Worm (Caenorhabditis elegans) whole organism, L1 larva: ENCODE measurements around the gene F17C8.3.

Experiments used
- blmp-1 ChIP-seq: fragments of 150-350 bp; optimal IDR thresholded peaks from 2 replicates; lab custom pipeline; 2014; ENCODE audit warnings: missing biosample characterization, missing genetic modification characterization
- fkh-10 ChIP-seq: sonication (generic microtip); optimal IDR thresholded peaks from 2 replicates; lab custom pipeline; 2017; ENCODE audit warnings: missing biosample characterization, missing genetic modification reagents, missing genetic modification characterization
- lin-39 ChIP-seq: fragments of 150-350 bp; optimal IDR thresholded peaks from 2 replicates; lab custom pipeline; 2014; ENCODE audit warnings: missing biosample characterization, missing genetic modification reagents, missing genetic modification characterization
- nhr-77 ChIP-seq: fragments of 150-350 bp; optimal IDR thresholded peaks from 2 replicates; lab custom pipeline; 2014; ENCODE audit warnings: missing biosample characterization, missing genetic modification characterization
- snpc-4 ChIP-seq: fragments of 150-350 bp; optimal IDR thresholded peaks from 2 replicates; lab custom pipeline; 2014; ENCODE audit warnings: missing biosample characterization, missing genetic modification characterization
- tbx-2 ChIP-seq: sonication (generic microtip); optimal IDR thresholded peaks from 2 replicates; lab custom pipeline; 2016; ENCODE audit warnings: missing genetic modification characterization, missing compliant biosample characterization
- unc-62 ChIP-seq: fragments of 150-350 bp; optimal IDR thresholded peaks from 2 replicates; lab custom pipeline; 2014; ENCODE audit warnings: missing biosample characterization, missing genetic modification reagents, missing genetic modification characterization
- ztf-11 ChIP-seq, 2 experiments: sonication (generic microtip); optimal IDR thresholded peaks; 2 replicates each; lab custom pipeline; 2016 to 2017; ENCODE audit warnings: missing genetic modification characterization in 2 of 2, missing biosample characterization in 1 of 2, missing compliant biosample characterization in 1 of 2

- TF ChIP-seq snpc-4 (tag; lab: Kevin White, UChicago) (no peak), ztf-11 (tag; optimal IDR thresholded peaks at IDR 0.05; lab: Kevin White, UChicago) (no peak), blmp-1 (tag; lab: Kevin White, UChicago) (no peak), tbx-2 (tag; lab: Kevin White, UChicago) (no peak), lin-39 (tag; lab: Kevin White, UChicago) (no peak), nhr-77 (no peak), fkh-10 (GFP tag; lab: Kevin White, UChicago) (no peak), unc-62 (GFP tag; lab: Kevin White, UChicago) (no peak)
Measured at ce11 chrIII:4693695-4694094, 38.0 kb upstream of the F17C8.3 start, which contains the start of gene T04A8.8.
